Fruit fly (Drosophila melanogaster): ENCODE results near the gene robl37BC.

Gene robl37BC

DNA sequence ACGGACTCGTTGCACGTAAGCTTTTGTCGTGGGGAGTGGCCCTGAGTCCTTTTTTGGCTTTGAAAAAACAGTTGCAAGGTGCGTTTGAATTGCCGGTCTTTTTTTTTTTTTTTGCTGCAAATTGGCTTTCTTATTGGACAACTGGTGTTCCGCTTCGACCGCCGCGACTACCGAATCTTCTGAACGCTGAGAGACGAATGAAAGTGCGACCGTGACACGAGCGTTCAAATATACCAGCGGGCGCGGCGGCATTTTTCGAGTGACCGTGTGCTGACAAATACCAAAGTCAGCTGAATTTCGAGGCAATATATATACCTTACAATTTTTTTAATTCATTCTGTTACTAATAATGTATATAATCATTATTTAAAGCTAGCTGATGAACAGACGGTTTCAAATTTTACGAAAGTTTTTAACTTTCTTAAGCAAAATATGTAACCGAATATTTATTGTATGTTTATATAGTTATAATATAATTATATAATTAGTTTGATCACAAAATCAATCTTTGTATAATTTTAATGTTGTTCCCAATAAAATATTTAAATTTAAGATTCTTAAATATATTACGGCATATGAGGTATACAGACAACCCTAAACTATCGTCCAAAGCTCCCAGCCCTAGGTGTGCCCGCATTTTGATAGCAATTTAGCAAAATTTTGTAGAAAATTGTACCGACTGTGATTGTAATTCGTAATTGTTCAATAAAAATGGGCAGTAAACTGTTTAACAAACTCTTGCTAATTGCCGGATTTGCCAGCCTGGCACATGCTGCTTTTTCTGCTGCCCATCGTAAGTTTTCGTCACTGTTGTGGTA is 23.4 kb upstream of the robl37BC start, which contains the start of the genes Swip-1 and EMC5 (continued):
- TF ChIP-seq grn (GFP tag; optimal IDR thresholded peaks at IDR 0.05) (no peak), Six4 (GFP tag; optimal IDR thresholded peaks at IDR 0.05) (peak; percentile 31), CG13296 (GFP tag; optimal IDR thresholded peaks at IDR 0.05) (peak; percentile 49), nmo (GFP tag; optimal IDR thresholded peaks at IDR 0.05) (peak; percentile 86), Pdp1 (GFP tag; optimal IDR thresholded peaks at IDR 0.05) (peak in 1 of 2 experiments; percentile 19), Lhr (GFP tag; optimal IDR thresholded peaks at IDR 0.05) (peak; percentile 1), CG10979 (tag; optimal IDR thresholded peaks at IDR 0.05) (peak; percentile 56), CG10959 (GFP tag; IDR thresholded peaks at IDR 0.05) (no peak), tin (GFP tag; optimal IDR thresholded peaks at IDR 0.05) (peak; percentile 56), CG11504 (tag; optimal IDR thresholded peaks at IDR 0.05) (peak; percentile 75), twi (tag; optimal IDR thresholded peaks at IDR 0.05) (peak; percentile 55), br (optimal IDR thresholded peaks at IDR 0.05) (no peak), Oli (tag; optimal IDR thresholded peaks at IDR 0.05) (peak; percentile 24), eve (GFP tag; optimal IDR thresholded peaks at IDR 0.05) (no peak), MBD-R2 (GFP tag; IDR thresholded peaks at IDR 0.05) (peak; percentile 81), ap (GFP tag; IDR thresholded peaks at IDR 0.05) (peak; percentile 27; the same call in 1 of the 2 replicates), Stat92E (GFP tag; optimal IDR thresholded peaks at IDR 0.05) (no peak), Dad (GFP tag; optimal IDR thresholded peaks at IDR 0.05) (no peak), fd102C (GFP tag; optimal IDR thresholded peaks at IDR 0.05) (no peak), Kr (GFP tag; optimal IDR thresholded peaks at IDR 0.05) (no peak), CG2202 (tag; optimal IDR thresholded peaks at IDR 0.05) (no peak), ranshi (GFP tag; IDR thresholded peaks at IDR 0.05) (peak; percentile 59; the same call in 1 of the 2 replicates), CG17385 (GFP tag; optimal IDR thresholded peaks at IDR 0.05) (peak; percentile 30), corto (GFP tag; optimal IDR thresholded peaks at IDR 0.05) (no peak), CG10462 (GFP tag; optimal IDR thresholded peaks at IDR 0.05) (no peak), CG15269 (tag; optimal IDR thresholded peaks at IDR 0.05) (peak; percentile 66), cwo (GFP tag; optimal IDR thresholded peaks at IDR 0.05) (no peak), zen2 (GFP tag; IDR thresholded peaks at IDR 0.05; ENCODE audit: partially characterized antibody) (0 out of 3 replicates have a peak, but pooled peaks have one; percentile 16), CG11398 (GFP tag; optimal IDR thresholded peaks at IDR 0.05) (no peak), Ets97D (GFP tag; optimal IDR thresholded peaks at IDR 0.05) (peak; percentile 24), tll (GFP tag; optimal IDR thresholded peaks at IDR 0.05) (no peak), sd (tag; optimal IDR thresholded peaks at IDR 0.05) (peak; percentile 60), Sry-δ (GFP tag; optimal IDR thresholded peaks at IDR 0.05) (peak; percentile 68), run (tag; optimal IDR thresholded peaks at IDR 0.05) (peak; percentile 31), CG8765 (GFP tag; IDR thresholded peaks at IDR 0.05) (no peak), CG7928 (GFP tag; optimal IDR thresholded peaks at IDR 0.05) (peak; percentile 33), ERR (GFP tag; optimal IDR thresholded peaks at IDR 0.05) (no peak), fru (optimal IDR thresholded peaks at IDR 0.05) (no peak), Ssrp (tag; optimal IDR thresholded peaks at IDR 0.05) (peak; percentile 68), CG8359 (GFP tag; optimal IDR thresholded peaks at IDR 0.05; ENCODE audit: borderline replicate concordance) (no peak), yki (optimal IDR thresholded peaks at IDR 0.05) (no peak), CG4617 (GFP tag; optimal IDR thresholded peaks at IDR 0.05; ENCODE audit: borderline replicate concordance) (peak; percentile 52), Mrtf (GFP tag; IDR thresholded peaks at IDR 0.05) (peak; percentile 39; the same call in 1 of the 3 replicates), disco-r (GFP tag; optimal IDR thresholded peaks at IDR 0.05) (no peak), Scr (GFP tag; IDR thresholded peaks at IDR 0.05; ENCODE audit: partially characterized antibody) (peak; percentile 71), Jarid2 (GFP tag; optimal IDR thresholded peaks at IDR 0.05) (peak; percentile 87), lab (GFP tag; optimal IDR thresholded peaks at IDR 0.05) (peak; percentile 20), CG34422 (GFP tag; IDR thresholded peaks at IDR 0.05) (peak; percentile 36; the same call in 2 of the 3 replicates)

Measured in whole organism, embryonic.